Fruit fly (Drosophila melanogaster): ENCODE results near the gene CG6650.

The CG6650 gene

DNA sequence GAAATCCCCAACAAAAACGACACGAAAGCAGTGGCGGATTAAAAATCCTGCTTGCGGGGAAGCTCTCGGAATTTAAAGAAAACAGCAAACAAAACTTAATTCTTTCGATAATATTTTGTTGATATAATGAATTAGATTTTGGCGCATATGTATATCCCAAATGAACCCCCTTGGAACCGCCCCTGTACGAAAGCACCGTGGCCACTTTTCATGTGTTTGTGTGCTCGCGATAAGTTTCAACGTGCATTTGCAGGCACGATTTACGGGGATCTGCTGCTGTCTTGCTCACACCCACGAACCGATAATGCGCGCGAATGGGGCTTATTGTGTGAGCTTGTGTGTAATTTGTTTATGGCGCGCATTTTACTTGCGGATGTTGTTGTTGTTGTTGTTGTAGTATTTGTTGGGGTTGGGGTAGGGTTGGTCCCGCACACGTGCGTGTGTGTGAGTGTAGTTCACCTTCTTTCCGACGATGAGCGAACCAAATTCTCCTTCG, 26.2 kb upstream of the CG6650 start (continued):
- TF ChIP-seq Gsc (GFP tag; IDR thresholded peaks at IDR 0.05) (no peak; the same call in 1 of the 2 replicates), mld (GFP tag; IDR thresholded peaks at IDR 0.05; ENCODE audit: partially characterized antibody) (no peak), sr (GFP tag; IDR thresholded peaks at IDR 0.05) (peak; percentile 75; the same call in 2 of the 3 replicates), CG18011 (GFP tag; optimal IDR thresholded peaks at IDR 0.05) (peak; percentile 78), Chrac-16 (GFP tag; optimal IDR thresholded peaks at IDR 0.05) (peak; percentile 94), NC2β (GFP tag; optimal IDR thresholded peaks at IDR 0.05) (peak; percentile 92), Sry-β (GFP tag; optimal IDR thresholded peaks at IDR 0.05) (peak; percentile 21), tap (tag; optimal IDR thresholded peaks at IDR 0.05) (peak; percentile 95), CG32767 (GFP tag; IDR thresholded peaks at IDR 0.05) (peak; percentile 93), YL-1 (GFP tag; optimal IDR thresholded peaks at IDR 0.05) (peak; percentile 74), sisA (GFP tag; IDR thresholded peaks at IDR 0.05) (peak; percentile 98), nom (GFP tag; optimal IDR thresholded peaks at IDR 0.05) (peak; percentile 93), CG14860 (GFP tag; IDR thresholded peaks at IDR 0.05; ENCODE audit: partially characterized antibody) (no peak), chif (GFP tag; optimal IDR thresholded peaks at IDR 0.05) (peak; percentile 95 to 96), Bteb2 (GFP tag; optimal IDR thresholded peaks at IDR 0.05) (peak; percentile 92), CG18476 (GFP tag; optimal IDR thresholded peaks at IDR 0.05) (peak; percentile 88), CG7556 (GFP tag; optimal IDR thresholded peaks at IDR 0.05) (peak; percentile 93), kay (GFP tag; optimal IDR thresholded peaks at IDR 0.05) (peak; percentile 91), gt (GFP tag; IDR thresholded peaks at IDR 0.05) (peak; percentile 78), abd-A (tag; optimal IDR thresholded peaks at IDR 0.05) (no peak), ham (GFP tag; IDR thresholded peaks at IDR 0.05) (peak; percentile 78), CG9609 (GFP tag; optimal IDR thresholded peaks at IDR 0.05) (peak; percentile 96), jigr1 (GFP tag; IDR thresholded peaks at IDR 0.05) (peak; percentile 77; the same call in 2 of the 3 replicates), CG5180 (GFP tag; optimal IDR thresholded peaks at IDR 0.05) (peak; percentile 90), CG14050 (GFP tag; IDR thresholded peaks at IDR 0.05) (peak; percentile 96), Tbp (GFP tag; optimal IDR thresholded peaks at IDR 0.05) (no peak), CG15514 (GFP tag; optimal IDR thresholded peaks at IDR 0.05) (peak; percentile 91), z (GFP tag; IDR thresholded peaks at IDR 0.05) (no peak), CG17612 (GFP tag; IDR thresholded peaks at IDR 0.05) (peak; percentile 85), dm (GFP tag; optimal IDR thresholded peaks at IDR 0.05) (peak; percentile 94), sug (tag; optimal IDR thresholded peaks at IDR 0.05) (peak; percentile 93), emc (GFP tag; optimal IDR thresholded peaks at IDR 0.05) (peak; percentile 89), CG8089 (GFP tag; optimal IDR thresholded peaks at IDR 0.05) (peak; percentile 91), Mrtf (GFP tag; IDR thresholded peaks at IDR 0.05) (peak; percentile 91), PHDP (tag; optimal IDR thresholded peaks at IDR 0.05) (peak; percentile 96), CG15011 (GFP tag; optimal IDR thresholded peaks at IDR 0.05) (peak; percentile 88), CG15073 (GFP tag; optimal IDR thresholded peaks at IDR 0.05) (peak; percentile 75), CG4360 (GFP tag; IDR thresholded peaks at IDR 0.05) (peak; percentile 91), CG10565 (GFP tag; optimal IDR thresholded peaks at IDR 0.05) (peak; percentile 87), CG11085 (GFP tag; IDR thresholded peaks at IDR 0.05) (peak; percentile 87), tup (GFP tag; optimal IDR thresholded peaks at IDR 0.05) (peak; percentile 91), CG14667 (GFP tag; IDR thresholded peaks at IDR 0.05) (peak; percentile 79), CG3995 (GFP tag; optimal IDR thresholded peaks at IDR 0.05) (peak; percentile 65), pfk (GFP tag; optimal IDR thresholded peaks at IDR 0.05) (no peak), p53 (GFP tag; optimal IDR thresholded peaks at IDR 0.05) (peak; percentile 87), CHES-1-like (GFP tag; optimal IDR thresholded peaks at IDR 0.05) (peak; percentile 97), seq (GFP tag; IDR thresholded peaks at IDR 0.05) (peak; percentile 94), CG3281 (GFP tag; optimal IDR thresholded peaks at IDR 0.05) (peak; percentile 93), HLH3B (GFP tag; IDR thresholded peaks at IDR 0.05) (peak; percentile 98), insv (GFP tag; optimal IDR thresholded peaks at IDR 0.05) (peak; percentile 6 to 59), CG12744 (GFP tag; optimal IDR thresholded peaks at IDR 0.05) (peak; percentile 83)

Measured in whole organism, embryonic.